Worm (Caenorhabditis elegans) whole organism, L1 larva: ENCODE data around the gene vars-1.

Experiments
- C04F5.9 ChIP-seq: sonication (generic microtip); optimal IDR thresholded peaks from 2 replicates; lab custom pipeline; 2016; ENCODE audit warnings: missing genetic modification characterization, missing compliant biosample characterization
- C16A3.4 ChIP-seq: fragments of 150-350 bp; optimal IDR thresholded peaks from 2 replicates; lab custom pipeline; 2014; ENCODE audit warnings: missing biosample characterization, missing genetic modification characterization
- aha-1 ChIP-seq: fragments of 150-350 bp; optimal IDR thresholded peaks from 2 replicates; lab custom pipeline; 2014; ENCODE audit warnings: missing biosample characterization, missing genetic modification characterization
- aly-2 ChIP-seq: fragments of 150-350 bp; optimal IDR thresholded peaks from 2 replicates; lab custom pipeline; 2014; ENCODE audit warnings: missing biosample characterization, missing genetic modification characterization
- blmp-1 ChIP-seq: fragments of 150-350 bp; optimal IDR thresholded peaks from 2 replicates; lab custom pipeline; 2014; ENCODE audit warnings: missing biosample characterization, missing genetic modification characterization
- ceh-63 ChIP-seq: fragments of 200-800 bp; sonication (Bioruptor generic); optimal IDR thresholded peaks from 2 replicates; lab custom pipeline; 2018; ENCODE audit warnings: mild to moderate bottlenecking, missing genetic modification characterization, missing compliant biosample characterization
- ceh-82 ChIP-seq, 3 experiments: fragments of 150-350 bp in 1 of 3; sonication (generic microtip) in 2 of 3; optimal IDR thresholded peaks; 2 replicates each; lab custom pipeline; 2014 to 2017; ENCODE audit warnings: missing biosample characterization in 3 of 3, missing genetic modification characterization in 3 of 3
- ceh-88 ChIP-seq: fragments of 200-800 bp; sonication (Bioruptor generic); IDR thresholded peaks from 2 replicates; pipeline ENCODE4 v1.3.6; 2022; ENCODE audit warnings: missing genetic modification characterization, missing compliant biosample characterization
- ceh-90 ChIP-seq: sonication (generic microtip); optimal IDR thresholded peaks from 2 replicates; lab custom pipeline; 2016; ENCODE audit warnings: missing genetic modification characterization, missing compliant biosample characterization
- ces-1 ChIP-seq: fragments of 150-350 bp; optimal IDR thresholded peaks from 2 replicates; lab custom pipeline; 2014; ENCODE audit warnings: missing biosample characterization, missing genetic modification reagents, missing genetic modification characterization
- dsc-1 ChIP-seq: sonication (generic microtip); optimal IDR thresholded peaks from 2 replicates; lab custom pipeline; 2016; ENCODE audit warnings: mild to moderate bottlenecking, missing genetic modification characterization, missing compliant biosample characterization
- efl-1 ChIP-seq, 4 experiments: fragments of 150-350 bp; optimal IDR thresholded peaks in 3 of 4; peaks in 1 of 4; 1 replicate in 1 of 4; 2 replicates in 3 of 4; lab custom pipeline; 2014; ENCODE audit warnings: missing biosample characterization in 2 of 4, missing genetic modification characterization in 2 of 4, missing genetic modification reagents in 2 of 4
- elt-2 ChIP-seq: sonication (generic microtip); optimal IDR thresholded peaks from 2 replicates; lab custom pipeline; 2016; ENCODE audit warnings: missing genetic modification characterization, mild to moderate bottlenecking, inconsistent platforms, missing compliant biosample characterization, missing genetic modification reagents
- elt-3 ChIP-seq, 6 experiments: fragments of 150-350 bp in 1 of 6; sonication (generic microtip); optimal IDR thresholded peaks; 2 replicates each; lab custom pipeline; 2017 to 2018; ENCODE audit warnings: missing biosample characterization in 6 of 6, missing genetic modification characterization in 6 of 6, inconsistent platforms in 1 of 6
- fkh-4 ChIP-seq: sonication (generic microtip); optimal IDR thresholded peaks from 2 replicates; lab custom pipeline; 2016; ENCODE audit warnings: missing compliant biosample characterization, missing genetic modification characterization, borderline replicate concordance
- fos-1 ChIP-seq: fragments of 150-350 bp; optimal IDR thresholded peaks from 2 replicates; lab custom pipeline; 2014; ENCODE audit warnings: missing biosample characterization, missing genetic modification characterization
- grh-1 ChIP-seq: fragments of 200-800 bp; sonication (Bioruptor generic); IDR thresholded peaks from 2 replicates; pipeline ENCODE4 v1.3.6; 2022; ENCODE audit warnings: missing genetic modification reagents, missing genetic modification characterization, missing compliant biosample characterization
- hlh-4 ChIP-seq: sonication (generic microtip); optimal IDR thresholded peaks from 2 replicates; lab custom pipeline; 2016; ENCODE audit warnings: mild to moderate bottlenecking, missing genetic modification characterization, missing compliant biosample characterization
- hpl-2 ChIP-seq: fragments of 150-350 bp; optimal IDR thresholded peaks from 2 replicates; lab custom pipeline; 2014; ENCODE audit warnings: missing biosample characterization, missing genetic modification reagents, missing genetic modification characterization
- isw-1 ChIP-seq: fragments of 200-800 bp; sonication (Bioruptor generic); IDR thresholded peaks from 2 replicates; pipeline ENCODE4 v1.3.6; 2022; ENCODE audit warnings: missing genetic modification characterization, missing compliant biosample characterization
- lin-13 ChIP-seq: fragments of 150-350 bp; optimal IDR thresholded peaks from 2 replicates; lab custom pipeline; 2014; ENCODE audit warnings: missing biosample characterization, missing genetic modification reagents, missing genetic modification characterization
- lin-14 ChIP-seq: fragments of 200-800 bp; sonication (Bioruptor generic); optimal IDR thresholded peaks from 2 replicates; lab custom pipeline; 2018; ENCODE audit warnings: mild to moderate bottlenecking, missing genetic modification characterization, moderate library complexity, missing compliant biosample characterization
- lsy-2 ChIP-seq, 2 experiments: fragments of 150-350 bp; optimal IDR thresholded peaks; 2 replicates each; lab custom pipeline; 2014; ENCODE audit warnings: missing biosample characterization in 2 of 2, missing genetic modification characterization in 2 of 2
- nhr-19 ChIP-seq: fragments of 200-800 bp; sonication (Bioruptor generic); conservative IDR thresholded peaks from 2 replicates; pipeline ENCODE4 v1.3.6; 2022; ENCODE audit warnings: missing genetic modification characterization, missing compliant biosample characterization
- nhr-20 ChIP-seq: sonication (generic microtip); optimal IDR thresholded peaks from 2 replicates; lab custom pipeline; 2016; ENCODE audit warnings: mild to moderate bottlenecking, missing genetic modification characterization, missing compliant biosample characterization
- nhr-71 ChIP-seq: sonication (generic microtip); optimal IDR thresholded peaks from 2 replicates; lab custom pipeline; 2016; ENCODE audit warnings: mild to moderate bottlenecking, missing genetic modification characterization, moderate library complexity, missing compliant biosample characterization
- nhr-76 ChIP-seq: sonication (generic microtip); optimal IDR thresholded peaks from 2 replicates; lab custom pipeline; 2017; ENCODE audit warnings: missing biosample characterization, missing genetic modification characterization
- nhr-77 ChIP-seq: fragments of 150-350 bp; optimal IDR thresholded peaks from 2 replicates; lab custom pipeline; 2014; ENCODE audit warnings: missing biosample characterization, missing genetic modification characterization
- pag-3 ChIP-seq: sonication (generic microtip); optimal IDR thresholded peaks from 2 replicates; lab custom pipeline; 2017; ENCODE audit warnings: missing genetic modification characterization, mild to moderate bottlenecking, missing compliant biosample characterization, antibody characterized with exemption, borderline replicate concordance; ENCODE audit not compliant: insufficient read depth
- snu-23 ChIP-seq: sonication (generic microtip); optimal IDR thresholded peaks from 2 replicates; lab custom pipeline; 2016; ENCODE audit warnings: missing genetic modification characterization, missing compliant biosample characterization
- swsn-7 ChIP-seq: sonication (generic microtip); optimal IDR thresholded peaks from 2 replicates; lab custom pipeline; 2016; ENCODE audit warnings: missing genetic modification characterization, missing compliant biosample characterization
- unc-130 ChIP-seq: fragments of 150-350 bp; optimal IDR thresholded peaks from 2 replicates; lab custom pipeline; 2017; ENCODE audit warnings: missing biosample characterization, missing genetic modification characterization, inconsistent platforms
- unc-30 ChIP-seq: sonication (generic microtip); optimal IDR thresholded peaks from 2 replicates; lab custom pipeline; 2017; ENCODE audit warnings: missing biosample characterization, missing genetic modification characterization

The vars-1 gene

DNA sequence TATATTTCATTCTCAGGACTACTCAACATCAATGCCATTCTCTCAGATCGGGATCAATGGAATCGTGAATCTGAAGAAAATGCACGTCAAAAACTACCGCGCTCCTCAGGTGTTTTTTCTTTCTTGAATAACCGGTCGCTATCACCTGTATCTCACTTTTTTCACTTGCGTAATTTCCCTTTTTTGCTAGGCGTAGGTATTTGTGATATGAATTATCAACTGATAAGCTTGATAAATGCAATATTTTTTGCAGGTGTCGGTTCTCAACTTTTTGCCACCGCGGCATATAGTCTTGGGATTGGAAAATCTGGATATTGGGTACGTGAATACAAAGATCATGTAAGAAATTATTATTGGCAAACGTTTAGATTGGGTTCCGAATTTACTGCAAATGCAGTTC lies 24.0 kb downstream of the vars-1 start:
- no peak for TF ChIP-seq nhr-76
- peak; percentile 79 for TF ChIP-seq blmp-1 (tag; lab: Kevin White, UChicago)
- no peak for TF ChIP-seq nhr-77
- TF ChIP-seq, all 84 proteins: peak for 1

DNA sequence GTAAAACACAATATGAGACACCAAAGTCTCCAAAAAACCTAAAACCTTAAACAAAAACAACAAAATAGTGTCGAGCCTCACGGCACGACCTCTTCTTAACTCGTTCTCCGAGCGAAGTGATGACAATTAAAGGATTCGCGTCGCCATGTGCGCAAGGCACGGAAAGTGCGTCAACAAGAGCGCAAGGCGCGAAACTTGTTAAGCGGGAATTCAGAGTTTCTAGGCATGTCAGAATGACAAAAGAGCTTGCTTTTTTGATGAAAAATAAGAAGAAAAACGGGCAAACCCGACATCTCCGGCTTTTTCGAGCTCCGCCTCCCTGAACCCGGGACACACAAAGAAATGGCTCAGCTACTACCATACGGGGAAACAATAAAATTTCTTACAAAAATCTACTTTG lies 26.6 kb downstream of the vars-1 start:
- 0 out of 2 replicates have a peak, but pooled peaks have one; percentile 14 for TF ChIP-seq grh-1

DNA sequence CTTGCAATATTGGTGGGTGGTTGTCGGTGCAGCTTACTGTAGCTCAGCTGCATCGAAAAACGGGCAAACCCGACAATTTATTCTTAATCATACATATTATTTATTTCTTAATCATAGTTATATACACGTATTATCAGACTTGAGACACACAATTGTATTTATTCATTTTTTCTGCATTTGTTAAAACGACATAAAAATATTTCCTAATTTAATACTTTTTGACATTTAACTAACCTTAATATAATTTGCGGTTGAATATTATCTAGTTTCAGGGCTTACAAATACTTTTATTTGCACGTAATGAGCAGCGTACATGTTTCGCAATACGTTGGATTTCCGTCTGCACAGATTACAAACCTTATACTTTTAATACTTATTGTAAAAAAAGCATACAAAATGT lies 27.1 kb downstream of the vars-1 start, which contains the start of gene str-138:
Gene str-138 (plus strand): TSS at position 301 of the 400 bp plus-strand sequence.
- TF ChIP-seq isw-1 (GFP tag; lab: Robert Waterston, UW) (no peak), unc-130 (tag; lab: Kevin White, UChicago) (no peak), hlh-4 (tag; lab: Kevin White, UChicago) (no peak)
- TF ChIP-seq, all 84 proteins: peak for 0

DNA sequence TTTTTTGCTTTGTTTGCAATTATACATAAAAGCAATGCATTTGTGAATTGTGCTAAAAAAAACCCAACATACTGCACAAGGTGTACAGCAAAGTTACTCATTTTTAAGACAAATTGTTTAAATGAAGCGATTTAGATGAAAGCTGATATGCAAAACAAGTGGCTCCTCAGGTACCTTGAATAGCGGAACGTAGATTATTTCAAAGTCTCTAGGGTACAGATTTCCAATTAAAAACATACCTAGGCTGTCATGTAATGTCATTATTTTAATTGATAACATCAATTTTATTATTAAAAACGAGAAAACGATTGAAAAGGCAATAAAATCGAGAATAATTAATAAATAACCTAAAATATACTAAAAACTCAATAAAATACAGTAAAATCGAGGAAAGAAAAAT lies 30.9 kb downstream of the vars-1 start, which contains the start of gene str-139:
Gene str-139 (minus strand): TSS at position 101 of the 400 bp plus-strand sequence.
- TF ChIP-seq aly-2 (tag; lab: Kevin White, UChicago), result no peak
- no peak for TF ChIP-seq unc-30 (tag; lab: Kevin White, UChicago)
- no peak for TF ChIP-seq nhr-71 (tag; lab: Kevin White, UChicago)
- TF ChIP-seq unc-130 (tag; lab: Kevin White, UChicago), result no peak
- no peak for TF ChIP-seq pag-3 (tag; lab: Kevin White, UChicago)
- no peak for TF ChIP-seq ceh-82 (tag; optimal IDR thresholded peaks at IDR 0.05; lab: Kevin White, UChicago)
- TF ChIP-seq ceh-90 (tag; lab: Kevin White, UChicago), result no peak
- TF ChIP-seq ceh-63 (GFP tag; lab: Kevin White, UChicago), result no peak
- TF ChIP-seq swsn-7 (tag; lab: Kevin White, UChicago), result no peak
- no peak for TF ChIP-seq fos-1 (tag; lab: Kevin White, UChicago)
- no peak for TF ChIP-seq lsy-2 (tag; optimal IDR thresholded peaks at IDR 0.05; lab: Kevin White, UChicago)
- TF ChIP-seq ceh-88 (GFP tag; lab: Robert Waterston, UW), result no peak
- no peak for TF ChIP-seq lin-14 (GFP tag; lab: Kevin White, UChicago)
- TF ChIP-seq dsc-1 (tag; lab: Kevin White, UChicago), result no peak
- TF ChIP-seq snu-23, result no peak
- TF ChIP-seq isw-1 (GFP tag; lab: Robert Waterston, UW), result no peak
- no peak for TF ChIP-seq lin-13 (GFP tag; lab: Kevin White, UChicago)
- no peak for TF ChIP-seq efl-1 (optimal IDR thresholded peaks at IDR 0.05; lab: Kevin White, UChicago)
- TF ChIP-seq efl-1 (GFP tag; optimal IDR thresholded peaks at IDR 0.05 in 1 of 2; lab: Kevin White, UChicago), result no peak

DNA sequence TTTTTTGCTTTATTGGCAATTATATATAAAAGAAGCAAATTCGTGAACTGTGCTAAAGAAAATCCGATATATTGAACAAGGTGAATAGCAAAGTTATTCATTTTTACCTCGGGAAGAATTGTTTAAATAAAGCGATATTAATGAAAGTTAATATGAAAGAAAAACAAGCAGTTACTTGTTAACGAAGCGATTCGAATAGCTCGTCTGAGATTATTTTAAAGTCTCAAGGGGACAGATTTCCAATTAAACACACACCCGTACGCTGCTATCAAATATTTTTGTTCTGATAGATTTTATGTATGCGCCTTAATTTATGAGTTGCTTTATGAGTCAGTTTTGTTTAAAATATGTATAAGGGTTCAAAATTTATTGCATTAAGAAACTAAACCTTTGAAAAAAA lies 36.6 kb downstream of the vars-1 start, which contains the start of gene str-140:
Gene str-140 (minus strand): TSS at position 101 of the 400 bp plus-strand sequence.
- TF ChIP-seq nhr-76 (no peak), C04F5.9 (tag; lab: Kevin White, UChicago) (no peak), hpl-2 (GFP tag; lab: Kevin White, UChicago) (no peak), unc-130 (tag; lab: Kevin White, UChicago) (no peak), ces-1 (GFP tag; lab: Kevin White, UChicago) (no peak), ceh-82 (tag; optimal IDR thresholded peaks at IDR 0.05; lab: Kevin White, UChicago) (no peak), elt-2 (tag; lab: Kevin White, UChicago) (no peak), elt-3 (tag; optimal IDR thresholded peaks at IDR 0.05; lab: Kevin White, UChicago) (no peak), ceh-90 (tag; lab: Kevin White, UChicago) (no peak), nhr-20 (no peak), fkh-4 (tag; lab: Kevin White, UChicago) (no peak), nhr-19 (no peak), C16A3.4 (tag; lab: Kevin White, UChicago) (no peak), aha-1 (tag; lab: Kevin White, UChicago) (no peak), unc-30 (tag; lab: Kevin White, UChicago) (no peak)
